Worm (Caenorhabditis elegans) whole organism, L1 larva: ENCODE measurements around the gene C15C8.5.

ENCODE experiments used
- nhr-12 ChIP-seq: sonication (generic microtip); optimal IDR thresholded peaks from 2 replicates; lab custom pipeline; 2017; ENCODE audit warnings: missing biosample characterization, missing genetic modification characterization
- unc-130 ChIP-seq: fragments of 150-350 bp; optimal IDR thresholded peaks from 2 replicates; lab custom pipeline; 2017; ENCODE audit warnings: missing biosample characterization, missing genetic modification characterization, inconsistent platforms

ce11 chrV:12729220-12729619, 18.6 kb upstream of the C15C8.5 start, which contains the start of gene R11D1.10:
- TF ChIP-seq nhr-12 (tag; lab: Kevin White, UChicago) (no peak), unc-130 (no peak)
